Worm (Caenorhabditis elegans) whole organism, early embryonic: ENCODE measurements around the gene pqn-51.

Experiments used
- B0310.2 ChIP-seq: sonication (generic microtip); optimal IDR thresholded peaks from 2 replicates; lab custom pipeline; 2016; ENCODE audit warnings: mild to moderate bottlenecking, missing genetic modification characterization, missing compliant biosample characterization
- F13C5.2 ChIP-seq: sonication (generic microtip); optimal IDR thresholded peaks from 2 replicates; lab custom pipeline; 2017; ENCODE audit warnings: mild to moderate bottlenecking, missing genetic modification characterization, inconsistent platforms, missing compliant biosample characterization
- aly-1 ChIP-seq: sonication (generic microtip); optimal IDR thresholded peaks from 2 replicates; lab custom pipeline; 2016; ENCODE audit warnings: missing genetic modification characterization, missing compliant biosample characterization
- ama-1 ChIP-seq: fragments of 150-350 bp; optimal IDR thresholded peaks from 2 replicates; lab custom pipeline; 2014
- ceh-13 ChIP-seq: fragments of 200-800 bp; sonication (Bioruptor generic); optimal IDR thresholded peaks from 2 replicates; lab custom pipeline; 2018; ENCODE audit warnings: mild to moderate bottlenecking, missing genetic modification characterization, missing compliant biosample characterization
- ceh-36 ChIP-seq: sonication (generic microtip); optimal IDR thresholded peaks from 2 replicates; lab custom pipeline; 2016; ENCODE audit warnings: missing genetic modification characterization, inconsistent platforms, missing compliant biosample characterization
- ets-7 ChIP-seq: sonication (generic microtip); optimal IDR thresholded peaks from 2 replicates; lab custom pipeline; 2016; ENCODE audit warnings: missing genotype, missing genetic modification characterization, missing compliant biosample characterization
- flt-1 ChIP-seq: fragments of 200-800 bp; sonication (Bioruptor generic); IDR thresholded peaks from 2 replicates; pipeline ENCODE4 v1.3.6; 2022; ENCODE audit warnings: missing genetic modification characterization, missing compliant biosample characterization
- hmg-4 ChIP-seq: fragments of 200-800 bp; sonication (Bioruptor generic); optimal IDR thresholded peaks from 2 replicates; lab custom pipeline; 2018; ENCODE audit warnings: mild to moderate bottlenecking, missing genetic modification characterization, missing compliant biosample characterization
- hnd-1 ChIP-seq: sonication (generic microtip); optimal IDR thresholded peaks from 2 replicates; lab custom pipeline; 2016; ENCODE audit warnings: missing genetic modification characterization, missing compliant biosample characterization
- tbx-11 ChIP-seq: fragments of 200-800 bp; sonication (Bioruptor generic); IDR thresholded peaks from 2 replicates; pipeline ENCODE4 v1.3.6; 2022; ENCODE audit warnings: missing genetic modification characterization, missing compliant biosample characterization
- tbx-37 ChIP-seq: fragments of 200-800 bp; sonication (Bioruptor generic); conservative IDR thresholded peaks from 2 replicates; pipeline ENCODE4 v1.3.6; 2022; ENCODE audit warnings: missing genetic modification reagents, missing genetic modification characterization, missing compliant biosample characterization
- tra-4 ChIP-seq: sonication (generic microtip); optimal IDR thresholded peaks from 2 replicates; lab custom pipeline; 2017; ENCODE audit warnings: missing genetic modification characterization, missing compliant biosample characterization

- no peak for TF ChIP-seq aly-1 (tag; lab: Kevin White, UChicago)
- TF ChIP-seq flt-1: no peak
- TF ChIP-seq ceh-13: no peak
- no peak for TF ChIP-seq tbx-37
- TF ChIP-seq ama-1 (lab: Kevin White, UChicago): no peak
- TF ChIP-seq ceh-36 (tag; lab: Kevin White, UChicago): no peak
- TF ChIP-seq tra-4 (tag; lab: Kevin White, UChicago): no peak
- no peak for TF ChIP-seq ets-7
- no peak for TF ChIP-seq tbx-11
- no peak for TF ChIP-seq B0310.2 (tag; lab: Kevin White, UChicago)
- no peak for TF ChIP-seq hmg-4 (GFP tag; lab: Kevin White, UChicago)
- no peak for TF ChIP-seq F13C5.2
- TF ChIP-seq hnd-1 (tag; lab: Kevin White, UChicago): no peak
Observed at ce11 chrV:5030715-5031114, 18.7 kb upstream of the pqn-51 start, which contains the start of gene swt-7.
